Fruit fly (Drosophila melanogaster) whole organism, embryonic: ENCODE results near the gene CG14182.

Experiments
- Abd-B ChIP-seq: fragments of 200-800 bp; sonication (Bioruptor generic); optimal IDR thresholded peaks from 2 replicates; lab custom pipeline; 2018; ENCODE audit warnings: missing biosample characterization, mild to moderate bottlenecking, missing genetic modification characterization, moderate library complexity
- Ada2b ChIP-seq: fragments of 200-800 bp; sonication (Bioruptor generic); IDR thresholded peaks from 2 replicates; pipeline ENCODE4 v1.3.6; 2022; ENCODE audit warnings: missing biosample characterization, missing genetic modification characterization
- Antp ChIP-seq: fragments of 200-800 bp; sonication (Bioruptor generic); optimal IDR thresholded peaks from 3 replicates; lab custom pipeline; 2016; ENCODE audit warnings: missing biosample characterization, missing genetic modification characterization
- Atf3 ChIP-seq: fragments of 200-800 bp; sonication (Bioruptor generic); optimal IDR thresholded peaks from 3 replicates; lab custom pipeline; 2016; ENCODE audit warnings: missing biosample characterization, missing genetic modification characterization
- CG10147 ChIP-seq: fragments of 200-800 bp; sonication (Bioruptor generic); optimal IDR thresholded peaks from 2 replicates; lab custom pipeline; 2019; ENCODE audit warnings: missing biosample characterization, mild to moderate bottlenecking, missing genetic modification characterization, moderate library complexity
- CG10654 ChIP-seq: fragments of 200-800 bp; sonication (Bioruptor generic); optimal IDR thresholded peaks from 2 replicates; lab custom pipeline; 2016; ENCODE audit warnings: missing biosample characterization, missing genetic modification characterization
- CG11093 ChIP-seq: fragments of 200-800 bp; sonication (Bioruptor generic); IDR thresholded peaks from 3 replicates; pipeline ENCODE4 v1.3.6; 2022; ENCODE audit warnings: missing biosample characterization, missing genetic modification characterization
- CG11247 ChIP-seq: fragments of 200-800 bp; sonication (Bioruptor generic); IDR thresholded peaks from 2 replicates; pipeline ENCODE4 v1.3.6; 2022; ENCODE audit warnings: missing biosample characterization, missing genetic modification characterization
- CG12155 ChIP-seq: fragments of 200-800 bp; sonication (Bioruptor generic); optimal IDR thresholded peaks from 3 replicates; lab custom pipeline; 2016; ENCODE audit warnings: missing biosample characterization, missing genetic modification characterization
- CG12299 ChIP-seq: fragments of 200-800 bp; sonication (Bioruptor generic); optimal IDR thresholded peaks from 2 replicates; lab custom pipeline; 2018; ENCODE audit warnings: missing biosample characterization, mild to moderate bottlenecking, missing genetic modification characterization
- CG1233 ChIP-seq: fragments of 200-800 bp; sonication (Bioruptor generic); optimal IDR thresholded peaks from 4 replicates; lab custom pipeline; 2018; ENCODE audit warnings: missing biosample characterization, mild to moderate bottlenecking, missing genetic modification characterization
- CG14441 ChIP-seq: fragments of 200-800 bp; sonication (Bioruptor generic); IDR thresholded peaks from 2 replicates; pipeline ENCODE4 v1.3.6; 2022; ENCODE audit warnings: missing biosample characterization, missing genetic modification characterization
- CG1529 ChIP-seq: fragments of 200-800 bp; sonication (Bioruptor generic); optimal IDR thresholded peaks from 3 replicates; lab custom pipeline; 2018; ENCODE audit warnings: missing biosample characterization, missing genetic modification characterization
- CG15601 ChIP-seq: fragments of 200-800 bp; sonication (Bioruptor generic); optimal IDR thresholded peaks from 3 replicates; lab custom pipeline; 2019; ENCODE audit warnings: missing biosample characterization, mild to moderate bottlenecking, missing genetic modification characterization, moderate library complexity
- CG17328 ChIP-seq: fragments of 200-800 bp; sonication (Bioruptor generic); IDR thresholded peaks from 2 replicates; pipeline ENCODE4 v1.3.6; 2022; ENCODE audit warnings: missing biosample characterization, missing genetic modification characterization
- CG18262 ChIP-seq: fragments of 200-800 bp; optimal IDR thresholded peaks from 3 replicates; lab custom pipeline; 2019; ENCODE audit warnings: missing biosample characterization, mild to moderate bottlenecking, missing genetic modification characterization, moderate library complexity
- CG30020 ChIP-seq: fragments of 200-800 bp; optimal IDR thresholded peaks from 2 replicates; lab custom pipeline; 2019; ENCODE audit warnings: missing biosample characterization, mild to moderate bottlenecking, missing genetic modification characterization, moderate library complexity
- CG3065 ChIP-seq: fragments of 200-800 bp; sonication (Bioruptor generic); optimal IDR thresholded peaks from 2 replicates; lab custom pipeline; 2016; ENCODE audit warnings: missing biosample characterization, missing genetic modification characterization
- CG31388 ChIP-seq: fragments of 200-800 bp; sonication (Bioruptor generic); optimal IDR thresholded peaks from 2 replicates; lab custom pipeline; 2016; ENCODE audit warnings: missing biosample characterization, missing genetic modification characterization
- CG3726 ChIP-seq: fragments of 200-800 bp; sonication (Bioruptor generic); IDR thresholded peaks from 3 replicates; pipeline ENCODE4, ENCODE4 v1.3.6; 2022; ENCODE audit warnings: missing biosample characterization, missing genetic modification characterization
- CG4820 ChIP-seq: fragments of 200-800 bp; sonication (Bioruptor generic); optimal IDR thresholded peaks from 3 replicates; lab custom pipeline; 2016; ENCODE audit warnings: missing biosample characterization, missing genetic modification characterization
- CG8359 ChIP-seq: fragments of 200-800 bp; sonication (Bioruptor generic); optimal IDR thresholded peaks from 2 replicates; lab custom pipeline; 2017; ENCODE audit warnings: missing biosample characterization, mild to moderate bottlenecking, missing genetic modification characterization, borderline replicate concordance
- CkIIα-i1 ChIP-seq: fragments of 200-800 bp; sonication (Bioruptor generic); IDR thresholded peaks from 2 replicates; pipeline ENCODE4 v1.3.6; 2022; ENCODE audit warnings: missing biosample characterization, missing genetic modification characterization
- Doc2 ChIP-seq: fragments of 200-800 bp; sonication (Bioruptor generic); IDR thresholded peaks from 2 replicates; pipeline ENCODE4 v1.3.6; 2022; ENCODE audit warnings: missing biosample characterization, missing genetic modification characterization
- E2f2 ChIP-seq: fragments of 200-800 bp; sonication (Bioruptor generic); IDR thresholded peaks from 2 replicates; pipeline ENCODE4 v1.3.6; 2022; ENCODE audit warnings: missing biosample characterization, missing genetic modification characterization
- HLH4C ChIP-seq: fragments of 200-800 bp; sonication (Bioruptor generic); IDR thresholded peaks from 3 replicates; pipeline ENCODE4 v1.3.6; 2022; ENCODE audit warnings: missing biosample characterization, missing genetic modification characterization; ENCODE audit not compliant: partially characterized antibody
- Hmr ChIP-seq: fragments of 200-800 bp; sonication (Bioruptor generic); optimal IDR thresholded peaks from 3 replicates; lab custom pipeline; 2017; ENCODE audit warnings: mild to moderate bottlenecking, missing biosample characterization, missing genetic modification reagents, missing genetic modification characterization
- Hr51 ChIP-seq, 2 experiments: fragments of 200-800 bp; sonication (Bioruptor generic); optimal IDR thresholded peaks; 2 replicates in 1 of 2; 3 replicates in 1 of 2; lab custom pipeline; 2016 to 2018; ENCODE audit warnings: missing biosample characterization in 2 of 2, missing genetic modification characterization in 2 of 2, mild to moderate bottlenecking in 1 of 2, moderate library complexity in 1 of 2
- MTF-1 ChIP-seq: fragments of 200-800 bp; sonication (Bioruptor generic); optimal IDR thresholded peaks from 2 replicates; lab custom pipeline; 2018; ENCODE audit warnings: missing biosample characterization, mild to moderate bottlenecking, missing genetic modification characterization, borderline replicate concordance
- Nf-YC ChIP-seq: fragments of 200-800 bp; optimal IDR thresholded peaks from 3 replicates; lab custom pipeline; 2019; ENCODE audit warnings: missing biosample characterization, mild to moderate bottlenecking, missing genetic modification characterization, moderate library complexity
- Oaz ChIP-seq: fragments of 200-800 bp; sonication (Bioruptor generic); IDR thresholded peaks from 2 replicates; pipeline ENCODE4 v1.3.6; 2022; ENCODE audit warnings: missing biosample characterization, missing genetic modification characterization
- Ravus ChIP-seq: fragments of 200-800 bp; sonication (Bioruptor generic); IDR thresholded peaks from 2 replicates; pipeline ENCODE4 v1.3.6; 2022; ENCODE audit warnings: missing biosample characterization, missing genetic modification characterization
- Side ChIP-seq: fragments of 200-800 bp; sonication (Bioruptor generic); optimal IDR thresholded peaks from 2 replicates; lab custom pipeline; 2016; ENCODE audit warnings: missing biosample characterization, missing genetic modification characterization
- Six4 ChIP-seq: fragments of 200-800 bp; sonication (Bioruptor generic); optimal IDR thresholded peaks from 2 replicates; lab custom pipeline; 2016; ENCODE audit warnings: missing biosample characterization, missing genetic modification characterization
- Usf ChIP-seq: fragments of 200-800 bp; sonication (Bioruptor generic); optimal IDR thresholded peaks from 2 replicates; lab custom pipeline; 2017; ENCODE audit warnings: missing genotype, missing biosample characterization, missing genetic modification characterization
- Xrp1 ChIP-seq: fragments of 200-800 bp; sonication (Bioruptor generic); IDR thresholded peaks from 2 replicates; pipeline ENCODE4 v1.3.6; 2022; ENCODE audit warnings: missing biosample characterization, missing genetic modification characterization
- bbx ChIP-seq: fragments of 200-800 bp; sonication (Bioruptor generic); IDR thresholded peaks from 2 replicates; pipeline ENCODE4 v1.3.6; 2022; ENCODE audit warnings: missing biosample characterization, missing genetic modification characterization; ENCODE audit not compliant: partially characterized antibody
- crc ChIP-seq: fragments of 200-800 bp; sonication (Bioruptor generic); optimal IDR thresholded peaks from 2 replicates; lab custom pipeline; 2016; ENCODE audit warnings: missing biosample characterization, missing genetic modification characterization
- fru ChIP-seq: fragments of >200 bp; optimal IDR thresholded peaks from 2 replicates; lab custom pipeline; 2017
- jumu ChIP-seq: fragments of 200-800 bp; sonication (Bioruptor generic); optimal IDR thresholded peaks from 3 replicates; lab custom pipeline; 2016; ENCODE audit warnings: missing biosample characterization, missing genetic modification characterization
- ken ChIP-seq: fragments of 200-800 bp; sonication (Bioruptor generic); IDR thresholded peaks from 3 replicates; pipeline ENCODE4 v1.3.6; 2022; ENCODE audit warnings: missing biosample characterization, missing genetic modification characterization
- luna ChIP-seq: fragments of 200-800 bp; sonication (Bioruptor generic); optimal IDR thresholded peaks from 2 replicates; lab custom pipeline; 2016; ENCODE audit warnings: missing biosample characterization, missing genetic modification characterization
- oc ChIP-seq: fragments of 200-800 bp; sonication (Bioruptor generic); optimal IDR thresholded peaks from 2 replicates; lab custom pipeline; 2018; ENCODE audit warnings: missing biosample characterization, mild to moderate bottlenecking, missing genetic modification characterization, moderate library complexity
- onecut ChIP-seq: fragments of 200-800 bp; sonication (Bioruptor generic); IDR thresholded peaks from 2 replicates; pipeline ENCODE4 v1.3.6; 2022; ENCODE audit warnings: missing biosample characterization, missing genetic modification characterization
- p53 ChIP-seq: fragments of 200-800 bp; sonication (Bioruptor generic); optimal IDR thresholded peaks from 2 replicates; lab custom pipeline; 2016; ENCODE audit warnings: missing biosample characterization, missing genetic modification characterization
- psq ChIP-seq: fragments of 200-800 bp; sonication (Bioruptor generic); optimal IDR thresholded peaks from 2 replicates; lab custom pipeline; 2017; ENCODE audit warnings: missing biosample characterization, missing genetic modification characterization
- sc ChIP-seq, 3 experiments: fragments of >200 bp in 2 of 3; fragments of 200-800 bp in 1 of 3; sonication (Bioruptor generic) in 1 of 3; optimal IDR thresholded peaks; 2 replicates in 2 of 3; 3 replicates in 1 of 3; lab custom pipeline; 2017; ENCODE audit warnings: mild to moderate bottlenecking in 1 of 3, missing biosample characterization in 1 of 3, missing genetic modification characterization in 1 of 3, missing genetic modification reagents in 1 of 3
- schlank ChIP-seq: fragments of 200-800 bp; sonication (Bioruptor generic); optimal IDR thresholded peaks from 2 replicates; lab custom pipeline; 2018; ENCODE audit warnings: missing biosample characterization, mild to moderate bottlenecking, missing genetic modification characterization
- scrt ChIP-seq: fragments of 200-800 bp; sonication (Bioruptor generic); optimal IDR thresholded peaks from 2 replicates; lab custom pipeline; 2018; ENCODE audit warnings: missing biosample characterization, mild to moderate bottlenecking, missing genetic modification characterization, moderate library complexity
- wdn ChIP-seq: fragments of 200-800 bp; sonication (Bioruptor generic); IDR thresholded peaks from 2 replicates; pipeline ENCODE4 v1.3.6; 2022; ENCODE audit warnings: missing biosample characterization, missing genetic modification characterization
- wor ChIP-seq: fragments of 200-800 bp; sonication (Bioruptor generic); IDR thresholded peaks from 2 replicates; pipeline ENCODE4 v1.3.6; 2022; ENCODE audit warnings: missing biosample characterization, missing genetic modification characterization
- zen ChIP-seq: fragments of 200-800 bp; sonication (Bioruptor generic); optimal IDR thresholded peaks from 3 replicates; lab custom pipeline; 2018; ENCODE audit warnings: missing biosample characterization, mild to moderate bottlenecking, missing genetic modification characterization, moderate library complexity

The CG14182 gene

dm6 chr3L:19932917-19933316, 46.7 kb downstream of the CG14182 start (continued):
- TF ChIP-seq Atf3 (GFP tag; lab: Kevin White, UChicago) (no peak), Side (GFP tag; lab: Kevin White, UChicago) (peak; percentile 61), wor (GFP tag; lab: Robert Waterston, UW) (no peak), CG31388 (GFP tag; lab: Kevin White, UChicago) (no peak), fru (lab: Kevin White, UChicago) (no peak), CkIIα-i1 (GFP tag; lab: Robert Waterston, UW) (no peak), HLH4C (no peak), CG12155 (peak; percentile 4), Ada2b (GFP tag; lab: Robert Waterston, UW) (no peak), ken (GFP tag; lab: Robert Waterston, UW) (no peak), CG1529 (GFP tag; lab: Kevin White, UChicago) (peak; percentile 5), CG12299 (tag; lab: Kevin White, UChicago) (no peak), bbx (GFP tag; lab: Robert Waterston, UW) (no peak), zen (no peak), CG1233 (GFP tag; lab: Kevin White, UChicago) (peak; percentile 8), schlank (peak; percentile 45), Six4 (GFP tag; lab: Kevin White, UChicago) (no peak), oc (tag; lab: Kevin White, UChicago) (no peak), CG11093 (GFP tag; lab: Robert Waterston, UW) (no peak), Antp (peak; percentile 17), sc (optimal IDR thresholded peaks at IDR 0.05; lab: Kevin White, UChicago) (no peak), sc (GFP tag; optimal IDR thresholded peaks at IDR 0.05; lab: Kevin White, UChicago) (peak; percentile 4), CG10147 (GFP tag; lab: Kevin White, UChicago) (no peak), onecut (GFP tag; lab: Robert Waterston, UW) (peak; percentile 41; the same call in 1 of the 2 replicates), CG8359 (GFP tag; lab: Kevin White, UChicago) (peak; percentile 67), CG14441 (GFP tag; lab: Robert Waterston, UW) (0 out of 2 replicates have a peak, but pooled peaks have one; percentile 21), CG11247 (GFP tag; lab: Robert Waterston, UW) (no peak), crc (GFP tag; lab: Kevin White, UChicago) (no peak), jumu (GFP tag; lab: Kevin White, UChicago) (no peak), Hmr (peak; percentile 69), CG17328 (GFP tag; lab: Robert Waterston, UW) (no peak), E2f2 (GFP tag; lab: Robert Waterston, UW) (no peak), CG3065 (no peak), Abd-B (GFP tag; lab: Kevin White, UChicago) (no peak), MTF-1 (GFP tag; lab: Kevin White, UChicago) (peak; percentile 27), CG10654 (GFP tag; lab: Kevin White, UChicago) (no peak), CG30020 (no peak), CG3726 (no peak; the same call in 2 of the 3 replicates), CG4820 (no peak), p53 (GFP tag; lab: Kevin White, UChicago) (no peak), wdn (GFP tag; lab: Robert Waterston, UW) (no peak), Hr51 (GFP tag; optimal IDR thresholded peaks at IDR 0.05; lab: Kevin White, UChicago) (peak in 1 of 2 experiments; percentile 36), Nf-YC (tag; lab: Kevin White, UChicago) (peak; percentile 8), Ravus (GFP tag; lab: Robert Waterston, UW) (no peak), luna (peak; percentile 31), Xrp1 (GFP tag; lab: Robert Waterston, UW) (0 out of 2 replicates have a peak, but pooled peaks have one; percentile 24), CG18262 (tag; lab: Kevin White, UChicago) (no peak), scrt (GFP tag; lab: Kevin White, UChicago) (peak; percentile 69), Usf (no peak), Doc2 (GFP tag; lab: Robert Waterston, UW) (no peak), psq (GFP tag; lab: Kevin White, UChicago) (no peak), Oaz (GFP tag; lab: Robert Waterston, UW) (no peak), CG15601 (tag; lab: Kevin White, UChicago) (no peak)
